Fruit fly (Drosophila melanogaster): ENCODE data around the gene shep.
A peak's percentile ranks its signal among the peaks of the same experiment; 100 is the strongest.

The shep gene

dm6 chr3L:5152354-5152806 is 125.4 kb downstream of the shep start, which contains the start of the genes Gen and Srp54k (continued):
- TF ChIP-seq pho (GFP tag; optimal IDR thresholded peaks at IDR 0.05) (peak; percentile 37), Bgb (GFP tag; IDR thresholded peaks at IDR 0.05; ENCODE audit: partially characterized antibody) (peak; percentile 35; the same call in 1 of the 2 replicates), phol (tag; optimal IDR thresholded peaks at IDR 0.05) (peak; percentile 41), HLH3B (GFP tag; IDR thresholded peaks at IDR 0.05) (peak; percentile 32; the same call in 1 of the 2 replicates), Mad (GFP tag; optimal IDR thresholded peaks at IDR 0.05) (peak; percentile 52), sens-2 (GFP tag; IDR thresholded peaks at IDR 0.05) (0 out of 2 replicates have a peak, but pooled peaks have one; percentile 25), NfI (GFP tag; optimal IDR thresholded peaks at IDR 0.05) (peak; percentile 33), lov (optimal IDR thresholded peaks at IDR 0.05) (no peak), lov (GFP tag; IDR thresholded peaks at IDR 0.05) (no peak), trem (tag; optimal IDR thresholded peaks at IDR 0.05) (peak; percentile 23), Dll (GFP tag; IDR thresholded peaks at IDR 0.05; ENCODE audit: partially characterized antibody) (peak; percentile 48; the same call in 2 of the 4 replicates), gce (GFP tag; IDR thresholded peaks at IDR 0.05) (no peak), Rfx (GFP tag; IDR thresholded peaks at IDR 0.05) (peak; percentile 69), CG16813 (GFP tag; IDR thresholded peaks at IDR 0.05; ENCODE audit: partially characterized antibody) (0 out of 3 replicates have a peak, but pooled peaks have one; percentile 25), sob (GFP tag; IDR thresholded peaks at IDR 0.05) (peak; percentile 63), CG42726 (GFP tag; IDR thresholded peaks at IDR 0.05; ENCODE audit: partially characterized antibody) (peak; percentile 8; the same call in 1 of the 2 replicates), dysf (GFP tag; IDR thresholded peaks at IDR 0.05) (peak; percentile 58), CG6272 (GFP tag; IDR thresholded peaks at IDR 0.05) (peak; percentile 14; the same call in 1 of the 2 replicates), Opbp (GFP tag; IDR thresholded peaks at IDR 0.05; ENCODE audit: partially characterized antibody) (peak; percentile 62), CG7786 (GFP tag; optimal IDR thresholded peaks at IDR 0.05) (no peak), caup (GFP tag; optimal IDR thresholded peaks at IDR 0.05; ENCODE audit: severe bottlenecking) (peak; percentile 13), CG12071 (GFP tag; optimal IDR thresholded peaks at IDR 0.05) (no peak), tin (GFP tag; optimal IDR thresholded peaks at IDR 0.05) (no peak), CG9215 (GFP tag; IDR thresholded peaks at IDR 0.05) (no peak), Ssrp (tag; optimal IDR thresholded peaks at IDR 0.05) (peak; percentile 2), CG18476 (GFP tag; optimal IDR thresholded peaks at IDR 0.05) (no peak), ttk (GFP tag; IDR thresholded peaks at IDR 0.05) (no peak), E2f1 (GFP tag; IDR thresholded peaks at IDR 0.05) (0 out of 2 replicates have a peak, but pooled peaks have one; percentile 9), Xbp1 (GFP tag; optimal IDR thresholded peaks at IDR 0.05) (peak; percentile 50), CG31365 (tag; optimal IDR thresholded peaks at IDR 0.05) (no peak), vvl (GFP tag; IDR thresholded peaks at IDR 0.05) (peak; percentile 31; the same call in 1 of the 2 replicates), sens (GFP tag) (peak; percentile 84), Hsf (GFP tag; optimal IDR thresholded peaks at IDR 0.05) (peak; percentile 55), mam (GFP tag; optimal IDR thresholded peaks at IDR 0.05) (peak; percentile 12), ase (GFP tag; IDR thresholded peaks at IDR 0.05) (0 out of 3 replicates have a peak, but pooled peaks have one; percentile 9), tgo (GFP tag; IDR thresholded peaks at IDR 0.05) (peak; percentile 64), CG18011 (GFP tag; optimal IDR thresholded peaks at IDR 0.05) (peak; percentile 3), Aef1 (GFP tag; IDR thresholded peaks at IDR 0.05) (peak; percentile 22; the same call in 1 of the 3 replicates), CG13424 (tag; optimal IDR thresholded peaks at IDR 0.05) (peak; percentile 24), dpn (GFP tag; optimal IDR thresholded peaks at IDR 0.05) (peak; percentile 45 to 46), ci (GFP tag; IDR thresholded peaks at IDR 0.05) (peak; percentile 60; the same call in 2 of the 3 replicates), CG2202 (tag; optimal IDR thresholded peaks at IDR 0.05) (no peak), CG1792 (GFP tag; optimal IDR thresholded peaks at IDR 0.05) (no peak), CG31224 (GFP tag; IDR thresholded peaks at IDR 0.05) (no peak; the same call in 1 of the 2 replicates), CG9727 (GFP tag; optimal IDR thresholded peaks at IDR 0.05) (peak; percentile 41), vfl (GFP tag; optimal IDR thresholded peaks at IDR 0.05) (peak; percentile 57), ssp (GFP tag; IDR thresholded peaks at IDR 0.05) (peak; percentile 79), zf30C (GFP tag; optimal IDR thresholded peaks at IDR 0.05) (no peak), klu (GFP tag; IDR thresholded peaks at IDR 0.05) (peak; percentile 22; the same call in 1 of the 2 replicates), CG13624 (GFP tag; optimal IDR thresholded peaks at IDR 0.05) (peak; percentile 22)

Data from whole organism, embryonic.